Worm (Caenorhabditis elegans): Measurements from ENCODE around the gene F13H10.3.

F13H10.3 gene

DNA sequence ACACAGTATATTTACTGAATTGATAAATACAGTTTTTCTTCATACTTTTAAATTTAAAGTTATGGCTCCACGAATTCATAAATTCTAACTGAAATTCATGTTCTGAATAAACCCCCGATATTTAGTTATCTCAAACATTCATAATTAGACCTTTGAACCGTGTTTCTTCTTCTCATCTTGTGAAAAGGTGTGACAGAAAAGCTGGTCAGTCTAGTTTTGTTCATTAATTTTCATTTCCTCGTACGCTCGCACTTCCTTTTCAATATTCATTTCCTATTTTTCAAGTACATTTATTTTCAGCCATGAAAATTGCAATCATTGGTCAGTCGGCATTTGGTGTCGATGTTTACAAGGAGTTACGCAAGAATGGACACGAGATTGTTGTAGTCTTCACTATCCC lies 6.5 kb upstream of the F13H10.3 start, which contains the start of gene alh-3:
TSS of gene alh-3 (plus strand) at position 301 of the 400 bp plus-strand sequence.
- TF ChIP-seq tab-1 (GFP tag; IDR thresholded peaks at IDR 0.05) (no peak), klf-2 (GFP tag; conservative IDR thresholded peaks at IDR 0.05) (no peak), cog-1 (tag; optimal IDR thresholded peaks at IDR 0.05) (no peak), T22C8.4 (GFP tag; IDR thresholded peaks at IDR 0.05) (no peak), med-1 (GFP tag; optimal IDR thresholded peaks at IDR 0.05; ENCODE audit: insufficient read depth) (no peak), ztf-23 (GFP tag; IDR thresholded peaks at IDR 0.05) (no peak), ztf-29 (GFP tag; IDR thresholded peaks at IDR 0.05) (no peak), ref-1 (GFP tag; conservative IDR thresholded peaks at IDR 0.05) (no peak)

- TF ChIP-seq flt-1 (GFP tag; IDR thresholded peaks at IDR 0.05) (no peak), ztf-23 (GFP tag; IDR thresholded peaks at IDR 0.05) (no peak), ztf-29 (GFP tag; IDR thresholded peaks at IDR 0.05) (no peak), cog-1 (tag; optimal IDR thresholded peaks at IDR 0.05) (no peak), klf-2 (GFP tag; conservative IDR thresholded peaks at IDR 0.05) (no peak), med-1 (GFP tag; optimal IDR thresholded peaks at IDR 0.05; ENCODE audit: insufficient read depth) (no peak), ref-1 (GFP tag; conservative IDR thresholded peaks at IDR 0.05) (no peak), T22C8.4 (GFP tag; IDR thresholded peaks at IDR 0.05) (no peak), tab-1 (GFP tag; IDR thresholded peaks at IDR 0.05) (no peak)
Observed at ce11 chrIV:11021512-11022268, 5.9 kb upstream of the F13H10.3 start, which contains the start of gene mogs-1. TSS of gene mogs-1 (minus strand) at chrIV:11021928.

ce11 chrIV:11019962-11020550 lies 4.3 kb upstream of the F13H10.3 start, which contains the start of gene F13H10.8:
TSS of gene F13H10.8 (plus strand) at chrIV:11020517.
- TF ChIP-seq cog-1 (tag; optimal IDR thresholded peaks at IDR 0.05) (no peak), tab-1 (GFP tag; IDR thresholded peaks at IDR 0.05) (no peak), ztf-23 (GFP tag; IDR thresholded peaks at IDR 0.05) (no peak), ztf-29 (GFP tag; IDR thresholded peaks at IDR 0.05) (no peak), flt-1 (GFP tag; IDR thresholded peaks at IDR 0.05) (no peak), med-1 (GFP tag; optimal IDR thresholded peaks at IDR 0.05; ENCODE audit: insufficient read depth) (no peak), klf-2 (GFP tag; conservative IDR thresholded peaks at IDR 0.05) (no peak), T22C8.4 (GFP tag; IDR thresholded peaks at IDR 0.05) (no peak)

DNA sequence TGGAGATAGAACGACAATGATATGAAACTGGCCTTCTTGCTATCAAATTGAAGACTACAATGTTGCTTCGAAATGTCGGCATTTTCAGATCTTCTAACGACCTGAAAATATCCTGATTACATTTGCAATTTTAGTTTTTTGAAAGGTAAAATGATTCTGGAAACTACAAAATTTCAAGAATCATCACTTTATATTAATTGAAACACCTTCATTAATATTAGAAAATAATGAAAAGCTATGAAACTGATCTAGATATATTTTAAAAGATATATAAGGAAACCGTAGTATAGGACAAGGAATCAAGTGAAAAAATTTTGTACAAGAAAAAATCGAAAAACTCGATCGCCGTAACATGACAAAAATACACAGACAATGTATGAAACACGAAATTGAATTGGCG lies 3.8 kb downstream of the F13H10.3 start, which contains the start of gene ndx-9:
TSS of gene ndx-9 (minus strand) at position 101 of the 400 bp plus-strand sequence.
- TF ChIP-seq ref-1 (GFP tag; conservative IDR thresholded peaks at IDR 0.05) (no peak), cog-1 (tag; optimal IDR thresholded peaks at IDR 0.05) (no peak), T22C8.4 (GFP tag; IDR thresholded peaks at IDR 0.05) (no peak), flt-1 (GFP tag; IDR thresholded peaks at IDR 0.05) (no peak), med-1 (GFP tag; optimal IDR thresholded peaks at IDR 0.05; ENCODE audit: insufficient read depth) (no peak), tab-1 (GFP tag; IDR thresholded peaks at IDR 0.05) (no peak)

ce11 chrIV:11009928-11010327 lies 5.8 kb downstream of the F13H10.3 start:
- TF ChIP-seq ztf-29 (GFP tag; IDR thresholded peaks at IDR 0.05) (no peak), klf-2 (GFP tag; conservative IDR thresholded peaks at IDR 0.05) (no peak), ztf-23 (GFP tag; IDR thresholded peaks at IDR 0.05) (no peak)

- TF ChIP-seq ztf-23 (GFP tag; IDR thresholded peaks at IDR 0.05), result no peak
- TF ChIP-seq ref-1 (GFP tag; conservative IDR thresholded peaks at IDR 0.05), result no peak
- TF ChIP-seq flt-1 (GFP tag; IDR thresholded peaks at IDR 0.05), result no peak
- no peak for TF ChIP-seq tab-1 (GFP tag; IDR thresholded peaks at IDR 0.05)
- no peak for TF ChIP-seq ztf-29 (GFP tag; IDR thresholded peaks at IDR 0.05)
- no peak for TF ChIP-seq cog-1 (tag; optimal IDR thresholded peaks at IDR 0.05)
- no peak for TF ChIP-seq med-1 (GFP tag; optimal IDR thresholded peaks at IDR 0.05; ENCODE audit: insufficient read depth)
- no peak for TF ChIP-seq klf-2 (GFP tag; conservative IDR thresholded peaks at IDR 0.05)
- no peak for TF ChIP-seq T22C8.4 (GFP tag; IDR thresholded peaks at IDR 0.05)
Observed at ce11 chrIV:11008996-11009395, 6.8 kb downstream of the F13H10.3 start, which contains the start of gene F13H10.6. TSS of gene F13H10.6 (plus strand) at chrIV:11009296.

- TF ChIP-seq flt-1 (GFP tag; IDR thresholded peaks at IDR 0.05) (no peak), ztf-23 (GFP tag; IDR thresholded peaks at IDR 0.05) (no peak), cog-1 (tag; optimal IDR thresholded peaks at IDR 0.05) (no peak), klf-2 (GFP tag; conservative IDR thresholded peaks at IDR 0.05) (no peak), ref-1 (GFP tag; conservative IDR thresholded peaks at IDR 0.05) (no peak), tab-1 (GFP tag; IDR thresholded peaks at IDR 0.05) (no peak), med-1 (GFP tag; optimal IDR thresholded peaks at IDR 0.05; ENCODE audit: insufficient read depth) (no peak), ztf-29 (GFP tag; IDR thresholded peaks at IDR 0.05) (no peak), T22C8.4 (GFP tag; IDR thresholded peaks at IDR 0.05) (no peak)
Observed at ce11 chrIV:11008255-11008654, 7.5 kb downstream of the F13H10.3 start.

- TF ChIP-seq med-1 (GFP tag; optimal IDR thresholded peaks at IDR 0.05; ENCODE audit: insufficient read depth) (no peak), klf-2 (GFP tag; conservative IDR thresholded peaks at IDR 0.05) (no peak), cog-1 (tag; optimal IDR thresholded peaks at IDR 0.05) (no peak), ztf-29 (GFP tag; IDR thresholded peaks at IDR 0.05) (no peak), T22C8.4 (GFP tag; IDR thresholded peaks at IDR 0.05) (no peak)
Observed at ce11 chrIV:11006868-11007267, 8.9 kb downstream of the F13H10.3 start.

DNA sequence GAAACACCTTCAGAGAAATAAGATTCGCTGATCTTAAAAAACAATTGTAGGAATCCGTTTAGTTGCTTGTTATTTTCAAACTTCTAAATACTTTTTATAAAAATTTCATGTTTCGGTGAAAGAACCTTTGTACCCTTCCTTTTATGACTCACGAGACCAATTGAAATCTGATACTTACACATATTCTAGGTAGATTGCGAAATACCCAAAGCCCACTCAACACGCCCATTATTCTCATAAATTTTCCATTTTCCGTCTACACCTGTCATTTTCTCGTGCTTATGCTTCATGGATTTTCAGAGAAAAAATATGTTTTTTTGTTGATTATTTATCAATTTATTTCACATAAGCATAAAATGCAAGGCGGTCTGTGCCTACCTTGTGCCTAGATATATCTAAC lies 9.4 kb downstream of the F13H10.3 start:
- no peak for TF ChIP-seq tab-1 (GFP tag; IDR thresholded peaks at IDR 0.05)
- no peak for TF ChIP-seq T22C8.4 (GFP tag; IDR thresholded peaks at IDR 0.05)
- TF ChIP-seq ztf-29 (GFP tag; IDR thresholded peaks at IDR 0.05), result no peak
- TF ChIP-seq klf-2 (GFP tag; conservative IDR thresholded peaks at IDR 0.05), result no peak
- TF ChIP-seq med-1 (GFP tag; optimal IDR thresholded peaks at IDR 0.05; ENCODE audit: insufficient read depth), result no peak
- TF ChIP-seq cog-1 (tag; optimal IDR thresholded peaks at IDR 0.05), result no peak
- TF ChIP-seq ztf-23 (GFP tag; IDR thresholded peaks at IDR 0.05), result no peak
- TF ChIP-seq flt-1 (GFP tag; IDR thresholded peaks at IDR 0.05), result no peak
- no peak for TF ChIP-seq ref-1 (GFP tag; conservative IDR thresholded peaks at IDR 0.05)

Data from whole organism, midembryonic.